Fruit fly (Drosophila melanogaster): ENCODE results near the gene CG31709.

The CG31709 gene

dm6 chr2L:9568360-9569088 lies 10.9 kb downstream of the CG31709 start, which contains the start of gene brwl (continued):
- TF ChIP-seq CG9876 (GFP tag; optimal IDR thresholded peaks at IDR 0.05), result peak; percentile 95
- TF ChIP-seq pfk (GFP tag; optimal IDR thresholded peaks at IDR 0.05), result peak; percentile 26
- no peak for TF ChIP-seq tna (GFP tag; IDR thresholded peaks at IDR 0.05; ENCODE audit: partially characterized antibody)
- TF ChIP-seq amos (GFP tag; IDR thresholded peaks at IDR 0.05; ENCODE audit: partially characterized antibody), result peak; percentile 27; the same call in 1 of the 2 replicates
- TF ChIP-seq NfI (GFP tag; optimal IDR thresholded peaks at IDR 0.05), result peak; percentile 98
- peak; percentile 100 for TF ChIP-seq gem (tag; optimal IDR thresholded peaks at IDR 0.05)
- TF ChIP-seq luna (GFP tag; optimal IDR thresholded peaks at IDR 0.05), result peak; percentile 93
- peak; percentile 98 for TF ChIP-seq Bteb2 (GFP tag; optimal IDR thresholded peaks at IDR 0.05)
- no peak for TF ChIP-seq CG2129 (GFP tag; IDR thresholded peaks at IDR 0.05; ENCODE audit: partially characterized antibody)
- peak; percentile 97 for TF ChIP-seq gcm2 (GFP tag; optimal IDR thresholded peaks at IDR 0.05)
- peak; percentile 97 for TF ChIP-seq Lhr (GFP tag; optimal IDR thresholded peaks at IDR 0.05)
- TF ChIP-seq lilli (GFP tag; optimal IDR thresholded peaks at IDR 0.05), result peak; percentile 99
- TF ChIP-seq cato (GFP tag; optimal IDR thresholded peaks at IDR 0.05; ENCODE audit: borderline replicate concordance), result peak; percentile 98
- TF ChIP-seq corto (GFP tag; optimal IDR thresholded peaks at IDR 0.05), result peak; percentile 94
- TF ChIP-seq CG10274 (GFP tag; optimal IDR thresholded peaks at IDR 0.05), result peak; percentile 93
- TF ChIP-seq CG2120 (GFP tag; optimal IDR thresholded peaks at IDR 0.05), result peak; percentile 99
- TF ChIP-seq repo (GFP tag; optimal IDR thresholded peaks at IDR 0.05), result peak; percentile 97
- peak; percentile 93 for TF ChIP-seq Neu2 (GFP tag; optimal IDR thresholded peaks at IDR 0.05; ENCODE audit: borderline replicate concordance)
- TF ChIP-seq Dp (GFP tag; optimal IDR thresholded peaks at IDR 0.05), result peak; percentile 19
- peak in 1 of 3 experiments; percentile 97 for TF ChIP-seq Stat92E (GFP tag; optimal IDR thresholded peaks at IDR 0.05)
- peak; percentile 98 for TF ChIP-seq Side (GFP tag; optimal IDR thresholded peaks at IDR 0.05)
- peak; percentile 94 for TF ChIP-seq CG7987 (GFP tag; optimal IDR thresholded peaks at IDR 0.05)
- TF ChIP-seq CG14014 (GFP tag; IDR thresholded peaks at IDR 0.05), result peak; percentile 98
- TF ChIP-seq crc (GFP tag; optimal IDR thresholded peaks at IDR 0.05), result peak; percentile 97
- 0 out of 3 replicates have a peak, but pooled peaks have one; percentile 29 for TF ChIP-seq Opbp (GFP tag; IDR thresholded peaks at IDR 0.05; ENCODE audit: partially characterized antibody)
- peak; percentile 42 to 78 for TF ChIP-seq crp (GFP tag; optimal IDR thresholded peaks at IDR 0.05)
- TF ChIP-seq CG2202 (tag; optimal IDR thresholded peaks at IDR 0.05), result peak; percentile 97
- peak; percentile 98 for TF ChIP-seq sim (GFP tag; IDR thresholded peaks at IDR 0.05)
- TF ChIP-seq lov (optimal IDR thresholded peaks at IDR 0.05), result no peak
- peak; percentile 95 for TF ChIP-seq lov (GFP tag; IDR thresholded peaks at IDR 0.05)
- peak; percentile 100 for TF ChIP-seq CG2678 (tag; optimal IDR thresholded peaks at IDR 0.05)
- TF ChIP-seq Fer2 (tag; optimal IDR thresholded peaks at IDR 0.05), result peak; percentile 94
- TF ChIP-seq so (GFP tag; IDR thresholded peaks at IDR 0.05), result peak; percentile 99
- TF ChIP-seq Sin3A (optimal IDR thresholded peaks at IDR 0.05), result no peak
- TF ChIP-seq CG1792 (GFP tag; optimal IDR thresholded peaks at IDR 0.05), result peak; percentile 95
- TF ChIP-seq eyg (GFP tag; optimal IDR thresholded peaks at IDR 0.05), result peak; percentile 95
- peak; percentile 98 for TF ChIP-seq bab2 (GFP tag; optimal IDR thresholded peaks at IDR 0.05)
- TF ChIP-seq her (GFP tag; optimal IDR thresholded peaks at IDR 0.05), result peak; percentile 93
- TF ChIP-seq H2.0 (GFP tag; IDR thresholded peaks at IDR 0.05), result peak; percentile 97
- TF ChIP-seq CG10979 (tag; optimal IDR thresholded peaks at IDR 0.05), result peak; percentile 99
- peak; percentile 89 for TF ChIP-seq CG7745 (tag; optimal IDR thresholded peaks at IDR 0.05)
- TF ChIP-seq CG10321 (GFP tag; IDR thresholded peaks at IDR 0.05), result peak; percentile 84
- TF ChIP-seq CG13123 (GFP tag; optimal IDR thresholded peaks at IDR 0.05), result peak; percentile 97
- peak; percentile 98 for TF ChIP-seq tup (GFP tag; optimal IDR thresholded peaks at IDR 0.05)
- peak; percentile 98 for TF ChIP-seq CG4730 (GFP tag; IDR thresholded peaks at IDR 0.05)
- TF ChIP-seq pzg (GFP tag; optimal IDR thresholded peaks at IDR 0.05), result peak; percentile 20
- TF ChIP-seq cad (GFP tag; optimal IDR thresholded peaks at IDR 0.05), result no peak
- peak; percentile 98 for TF ChIP-seq Asciz (GFP tag; optimal IDR thresholded peaks at IDR 0.05)
- peak; percentile 97 for TF ChIP-seq CG14050 (GFP tag; IDR thresholded peaks at IDR 0.05)

All from whole organism, embryonic.